Worm (Caenorhabditis elegans) whole organism, L3 larva: ENCODE measurements around the gene gap-1.

Source experiments
- R02D3.7 ChIP-seq: fragments of 150-350 bp; optimal IDR thresholded peaks from 2 replicates; lab custom pipeline; 2014; ENCODE audit warnings: missing biosample characterization, missing genetic modification characterization
- ZK546.5 ChIP-seq: sonication (generic microtip); optimal IDR thresholded peaks from 2 replicates; lab custom pipeline; 2017; ENCODE audit warnings: missing biosample characterization, missing genetic modification characterization
- aly-2 ChIP-seq: fragments of 150-350 bp; optimal IDR thresholded peaks from 2 replicates; lab custom pipeline; 2014; ENCODE audit warnings: missing biosample characterization, missing genetic modification characterization
- ama-1 ChIP-seq: fragments of 150-350 bp; optimal IDR thresholded peaks from 2 replicates; lab custom pipeline; 2018
- ceh-16 ChIP-seq: sonication (generic microtip); optimal IDR thresholded peaks from 2 replicates; lab custom pipeline; 2017; ENCODE audit warnings: missing biosample characterization, missing genetic modification characterization
- ceh-28 ChIP-seq: fragments of 150-350 bp; optimal IDR thresholded peaks from 2 replicates; lab custom pipeline; 2014; ENCODE audit warnings: missing biosample characterization, missing genetic modification reagents, missing genetic modification characterization
- ceh-82 ChIP-seq: fragments of 150-350 bp; optimal IDR thresholded peaks from 2 replicates; lab custom pipeline; 2014; ENCODE audit warnings: missing biosample characterization, missing genetic modification characterization
- daf-12 ChIP-seq: fragments of 150-350 bp; optimal IDR thresholded peaks from 2 replicates; lab custom pipeline; 2014; ENCODE audit warnings: missing biosample characterization, missing genetic modification reagents, missing genetic modification characterization
- egl-5 ChIP-seq: fragments of 150-350 bp; optimal IDR thresholded peaks from 2 replicates; lab custom pipeline; 2017; ENCODE audit warnings: missing biosample characterization, missing genetic modification reagents, missing genetic modification characterization, inconsistent platforms
- elt-1 ChIP-seq: fragments of 150-350 bp; optimal IDR thresholded peaks from 2 replicates; lab custom pipeline; 2014; ENCODE audit warnings: missing biosample characterization, missing genetic modification characterization
- elt-2 ChIP-seq: sonication (generic microtip); optimal IDR thresholded peaks from 2 replicates; lab custom pipeline; 2016; ENCODE audit warnings: missing genetic modification reagents, mild to moderate bottlenecking, missing genetic modification characterization, missing compliant biosample characterization
- elt-3 ChIP-seq, 3 experiments: fragments of 150-350 bp in 1 of 3; sonication (generic microtip) in 2 of 3; optimal IDR thresholded peaks; 2 replicates in 2 of 3; 4 replicates in 1 of 3; lab custom pipeline; 2014 to 2017; ENCODE audit warnings: missing biosample characterization in 3 of 3, missing genetic modification characterization in 3 of 3
- eor-1 ChIP-seq, 2 experiments: fragments of 150-350 bp; optimal IDR thresholded peaks; 2 replicates each; lab custom pipeline; 2014 to 2018; ENCODE audit warnings: missing biosample characterization in 2 of 2, missing genetic modification characterization in 2 of 2
- fkh-10 ChIP-seq: sonication (generic microtip); optimal IDR thresholded peaks from 2 replicates; lab custom pipeline; 2017; ENCODE audit warnings: missing biosample characterization, missing genetic modification reagents, missing genetic modification characterization
- fkh-2 ChIP-seq: fragments of 150-350 bp; optimal IDR thresholded peaks from 2 replicates; lab custom pipeline; 2014; ENCODE audit warnings: missing biosample characterization, missing genetic modification reagents, missing genetic modification characterization
- fos-1 ChIP-seq: fragments of 150-350 bp; optimal IDR thresholded peaks from 2 replicates; lab custom pipeline; 2014; ENCODE audit warnings: missing biosample characterization, missing genetic modification characterization
- jun-1 ChIP-seq: fragments of 150-350 bp; optimal IDR thresholded peaks from 2 replicates; lab custom pipeline; 2014; ENCODE audit warnings: missing biosample characterization, missing genetic modification reagents, missing genetic modification characterization
- lin-15B ChIP-seq: fragments of 150-350 bp; optimal IDR thresholded peaks from 2 replicates; lab custom pipeline; 2014; ENCODE audit warnings: missing biosample characterization, missing genetic modification characterization
- lsy-12 ChIP-seq: sonication (generic microtip); optimal IDR thresholded peaks from 2 replicates; lab custom pipeline; 2016; ENCODE audit warnings: mild to moderate bottlenecking, missing genetic modification characterization, missing compliant biosample characterization
- mdl-1 ChIP-seq: fragments of 150-350 bp; optimal IDR thresholded peaks from 2 replicates; lab custom pipeline; 2014; ENCODE audit warnings: missing biosample characterization, missing genetic modification characterization
- mml-1 ChIP-seq: fragments of 150-350 bp; sonication (generic microtip); optimal IDR thresholded peaks from 3 replicates; lab custom pipeline; 2014; ENCODE audit warnings: missing biosample characterization, missing genetic modification characterization
- nfya-1 ChIP-seq: sonication (generic microtip); optimal IDR thresholded peaks from 2 replicates; lab custom pipeline; 2017; ENCODE audit warnings: missing genetic modification characterization, mild to moderate bottlenecking, missing compliant biosample characterization, antibody characterized with exemption, moderate library complexity; ENCODE audit not compliant: insufficient read depth
- nhr-12 ChIP-seq: fragments of 150-350 bp; optimal IDR thresholded peaks from 2 replicates; lab custom pipeline; 2014; ENCODE audit warnings: missing biosample characterization, missing genetic modification characterization
- nhr-23 ChIP-seq: fragments of 150-350 bp; optimal IDR thresholded peaks from 2 replicates; lab custom pipeline; 2014; ENCODE audit warnings: missing biosample characterization, missing genetic modification reagents, missing genetic modification characterization
- nhr-237 ChIP-seq: fragments of 150-350 bp; optimal IDR thresholded peaks from 2 replicates; lab custom pipeline; 2014; ENCODE audit warnings: missing biosample characterization, missing genetic modification characterization
- nhr-25 ChIP-seq: sonication (generic microtip); optimal IDR thresholded peaks from 2 replicates; lab custom pipeline; 2017; ENCODE audit warnings: missing biosample characterization, missing genetic modification characterization
- nhr-28 ChIP-seq: fragments of 150-350 bp; optimal IDR thresholded peaks from 2 replicates; lab custom pipeline; 2014; ENCODE audit warnings: missing biosample characterization, missing genetic modification characterization
- nhr-43 ChIP-seq: sonication (generic microtip); optimal IDR thresholded peaks from 2 replicates; lab custom pipeline; 2016; ENCODE audit warnings: mild to moderate bottlenecking, missing genetic modification characterization, missing compliant biosample characterization; ENCODE audit not compliant: poor library complexity, severe bottlenecking
- nhr-67 ChIP-seq: fragments of 150-350 bp; optimal IDR thresholded peaks from 2 replicates; lab custom pipeline; 2014; ENCODE audit warnings: missing biosample characterization, missing genetic modification characterization
- nhr-76 ChIP-seq: fragments of 150-350 bp; sonication (generic microtip); optimal IDR thresholded peaks from 5 replicates; lab custom pipeline; 2014; ENCODE audit warnings: missing biosample characterization, missing genetic modification characterization
- nhr-77 ChIP-seq: fragments of 150-350 bp; optimal IDR thresholded peaks from 2 replicates; lab custom pipeline; 2014; ENCODE audit warnings: missing biosample characterization, missing genetic modification characterization
- pha-4 ChIP-seq: fragments of 150-350 bp; optimal IDR thresholded peaks from 2 replicates; lab custom pipeline; 2014; ENCODE audit warnings: missing biosample characterization, missing genetic modification reagents, missing genetic modification characterization
- pqm-1 ChIP-seq: fragments of 150-350 bp; optimal IDR thresholded peaks from 2 replicates; lab custom pipeline; 2017; ENCODE audit warnings: missing biosample characterization, missing genetic modification characterization, inconsistent platforms
- skn-1 ChIP-seq: fragments of 150-350 bp; optimal IDR thresholded peaks from 2 replicates; lab custom pipeline; 2014; ENCODE audit warnings: missing biosample characterization, missing genetic modification characterization
- snpc-4 ChIP-seq: fragments of 150-350 bp; optimal IDR thresholded peaks from 2 replicates; lab custom pipeline; 2014; ENCODE audit warnings: missing biosample characterization, missing genetic modification characterization
- tbx-2 ChIP-seq: sonication (generic microtip); optimal IDR thresholded peaks from 2 replicates; lab custom pipeline; 2016; ENCODE audit warnings: mild to moderate bottlenecking, missing genetic modification characterization, missing compliant biosample characterization
- unc-39 ChIP-seq: sonication (generic microtip); optimal IDR thresholded peaks from 4 replicates; lab custom pipeline; 2017; ENCODE audit warnings: missing biosample characterization, missing genetic modification characterization
- unc-62 ChIP-seq: fragments of 150-350 bp; sonication (generic microtip); optimal IDR thresholded peaks from 4 replicates; lab custom pipeline; 2014; ENCODE audit warnings: missing biosample characterization, missing genetic modification reagents, missing genetic modification characterization
- zag-1 ChIP-seq: fragments of 150-350 bp; optimal IDR thresholded peaks from 2 replicates; lab custom pipeline; 2014; ENCODE audit warnings: missing biosample characterization, missing genetic modification characterization
- ztf-11 ChIP-seq: fragments of 150-350 bp; optimal IDR thresholded peaks from 2 replicates; lab custom pipeline; 2014; ENCODE audit warnings: missing biosample characterization, missing genetic modification characterization

gap-1 gene

DNA sequence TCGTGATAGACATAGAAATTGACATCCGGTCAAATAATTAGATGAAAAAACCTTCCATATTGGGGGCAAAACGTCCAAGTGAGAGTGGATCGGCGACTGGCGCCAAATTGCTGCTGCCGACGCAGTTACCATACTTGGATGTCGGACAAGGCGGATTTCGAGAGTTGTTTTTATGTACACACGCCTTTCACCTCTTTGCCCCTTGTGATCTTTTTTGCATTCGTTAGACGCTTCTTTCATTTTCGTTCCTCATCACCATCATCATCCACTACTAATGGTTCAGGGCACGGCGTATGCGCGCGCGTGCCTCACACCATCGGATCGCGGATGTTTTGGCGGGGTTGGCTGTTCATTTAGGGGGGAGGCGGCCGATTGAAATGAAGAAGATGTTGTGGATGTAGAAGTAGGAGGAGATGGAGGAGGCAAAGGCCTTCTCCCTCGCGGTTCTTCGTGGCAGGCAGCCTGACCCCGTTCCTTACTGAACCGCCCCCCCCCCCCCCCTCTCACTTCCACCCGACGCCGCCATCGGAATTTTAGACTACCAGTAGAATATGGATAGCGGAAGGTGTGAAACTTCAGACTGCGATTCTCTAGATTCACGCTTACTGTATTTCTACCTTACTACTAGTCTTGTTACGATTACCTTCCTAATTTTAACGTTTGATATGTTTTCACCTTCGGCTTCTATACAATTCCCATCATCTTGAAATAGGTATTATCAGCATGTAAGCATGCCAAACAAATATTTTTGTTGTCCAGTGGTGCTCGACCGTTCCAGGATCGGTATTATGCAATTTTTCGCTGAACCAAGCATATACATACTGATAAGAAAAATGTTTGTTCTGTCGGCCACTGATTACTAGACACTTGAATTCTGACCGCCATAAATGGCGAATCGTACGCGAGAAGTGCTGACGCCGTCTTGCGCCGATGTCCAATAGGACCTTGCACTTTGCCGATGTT is 21.4 kb downstream of the gap-1 start:
- TF ChIP-seq nhr-23 (tag; lab: Kevin White, UChicago) (peak; percentile 27), elt-3 (tag; optimal IDR thresholded peaks at IDR 0.05; lab: Kevin White, UChicago) (no peak), aly-2 (tag; lab: Kevin White, UChicago) (no peak), fkh-2 (tag; lab: Kevin White, UChicago) (no peak), elt-2 (tag; lab: Kevin White, UChicago) (peak; percentile 13), nhr-25 (tag; lab: Kevin White, UChicago) (peak; percentile 41)

ce11 chrX:2214454-2214853 is 22.1 kb downstream of the gap-1 start:
- TF ChIP-seq nhr-23 (tag; lab: Kevin White, UChicago) (peak; percentile 77), snpc-4 (tag; lab: Kevin White, UChicago) (no peak), egl-5 (no peak)

ce11 chrX:2215108-2215507 is 22.8 kb downstream of the gap-1 start:
- peak in 2 of 3 experiments; percentile 76 to 86 for TF ChIP-seq elt-3 (tag; optimal IDR thresholded peaks at IDR 0.05; lab: Kevin White, UChicago)
- no peak for TF ChIP-seq nhr-23 (tag; lab: Kevin White, UChicago)
- TF ChIP-seq zag-1 (tag; lab: Kevin White, UChicago), result no peak
- no peak for TF ChIP-seq snpc-4 (tag; lab: Kevin White, UChicago)
- TF ChIP-seq fkh-2 (tag; lab: Kevin White, UChicago), result no peak
- no peak for TF ChIP-seq unc-39
- TF ChIP-seq unc-62 (GFP tag; lab: Kevin White, UChicago), result no peak
- peak; percentile 32 for TF ChIP-seq nhr-25 (tag; lab: Kevin White, UChicago)
- peak; percentile 43 for TF ChIP-seq nhr-43
- TF ChIP-seq daf-12, result no peak
- no peak for TF ChIP-seq ZK546.5 (tag; lab: Kevin White, UChicago)
- TF ChIP-seq pqm-1 (tag; lab: Kevin White, UChicago), result peak; percentile 1
- TF ChIP-seq elt-2 (tag; lab: Kevin White, UChicago), result peak; percentile 57
- TF ChIP-seq mdl-1, result peak; percentile 1
- peak; percentile 22 for TF ChIP-seq nfya-1 (tag; lab: Kevin White, UChicago)
- no peak for TF ChIP-seq lsy-12 (tag; lab: Kevin White, UChicago)
- peak; percentile 22 for TF ChIP-seq pha-4
- no peak for TF ChIP-seq nhr-237 (tag; lab: Kevin White, UChicago)
- TF ChIP-seq, all 47 proteins: peak for 8

DNA sequence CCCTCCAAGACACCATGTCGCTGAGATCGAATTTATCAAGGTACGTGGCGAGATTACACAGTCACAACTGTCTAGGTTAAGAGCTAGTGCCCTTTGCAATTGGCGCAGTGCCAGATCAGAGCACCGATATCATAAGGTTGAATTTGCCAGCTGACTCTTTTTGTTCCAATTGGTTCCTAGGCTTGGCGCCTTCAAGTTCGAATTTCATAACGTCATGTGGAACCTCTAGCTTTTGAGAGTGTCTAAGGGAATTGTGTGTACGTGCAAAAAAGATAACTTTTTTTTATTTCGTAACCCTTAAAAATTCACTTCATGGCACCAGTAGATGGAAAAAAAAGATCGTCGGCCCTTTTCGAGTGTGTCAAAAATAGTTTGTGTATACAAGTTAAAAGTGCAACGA is 23.9 kb downstream of the gap-1 start:
- TF ChIP-seq ama-1 (lab: Kevin White, UChicago) (no peak), lin-15B (no peak), ceh-28 (no peak), nhr-76 (tag; lab: Kevin White, UChicago) (no peak), fos-1 (tag; lab: Kevin White, UChicago) (no peak), zag-1 (tag; lab: Kevin White, UChicago) (no peak), ceh-16 (no peak), egl-5 (no peak)

DNA sequence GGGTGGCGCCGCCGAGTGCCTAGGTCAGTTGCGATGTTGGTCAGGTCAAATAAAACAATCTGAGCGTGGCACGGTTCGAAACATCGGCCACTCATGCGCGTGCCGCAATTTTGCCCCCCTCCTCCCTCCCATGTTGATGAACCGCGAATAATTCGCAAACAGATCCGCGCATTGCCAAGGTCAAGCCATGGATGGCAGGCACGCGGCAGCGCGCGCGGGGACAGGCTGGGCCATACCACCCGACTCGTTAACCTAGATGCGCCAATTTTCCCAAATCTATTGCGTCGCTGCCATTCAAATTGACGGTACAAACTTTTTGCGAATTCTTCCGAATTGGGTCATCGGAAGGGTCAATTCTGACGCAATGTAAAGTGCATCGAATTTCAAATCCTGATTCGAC is 24.4 kb downstream of the gap-1 start:
- TF ChIP-seq nhr-25 (tag; lab: Kevin White, UChicago), result peak; percentile 74
- no peak for TF ChIP-seq nhr-12 (tag; lab: Kevin White, UChicago)
- no peak for TF ChIP-seq zag-1 (tag; lab: Kevin White, UChicago)
- TF ChIP-seq snpc-4 (tag; lab: Kevin White, UChicago), result no peak
- no peak for TF ChIP-seq unc-39
- no peak for TF ChIP-seq ztf-11 (tag; lab: Kevin White, UChicago)
- TF ChIP-seq fkh-10 (GFP tag; lab: Kevin White, UChicago), result no peak
- TF ChIP-seq pqm-1 (tag; lab: Kevin White, UChicago), result no peak
- no peak for TF ChIP-seq nhr-77 (tag; lab: Kevin White, UChicago)
- TF ChIP-seq nhr-76 (tag; lab: Kevin White, UChicago), result no peak
- no peak for TF ChIP-seq elt-2 (tag; lab: Kevin White, UChicago)
- no peak for TF ChIP-seq R02D3.7 (tag; lab: Kevin White, UChicago)
- TF ChIP-seq jun-1 (tag; lab: Kevin White, UChicago), result no peak
- peak; percentile 0 for TF ChIP-seq lsy-12 (tag; lab: Kevin White, UChicago)
- TF ChIP-seq skn-1 (tag; lab: Kevin White, UChicago), result no peak
- TF ChIP-seq mml-1 (tag; lab: Kevin White, UChicago), result no peak
- TF ChIP-seq nhr-28, result no peak
- TF ChIP-seq ceh-82 (tag; lab: Kevin White, UChicago), result no peak
- TF ChIP-seq fkh-2 (tag; lab: Kevin White, UChicago), result no peak
- TF ChIP-seq mdl-1, result no peak
- peak; percentile 91 for TF ChIP-seq nhr-23 (tag; lab: Kevin White, UChicago)
- TF ChIP-seq nhr-67 (tag; lab: Kevin White, UChicago), result no peak
- no peak for TF ChIP-seq ceh-16
- no peak for TF ChIP-seq nfya-1 (tag; lab: Kevin White, UChicago)
- peak; percentile 17 for TF ChIP-seq pha-4
- peak; percentile 25 for TF ChIP-seq tbx-2 (tag; lab: Kevin White, UChicago)
- no peak for TF ChIP-seq daf-12
- no peak for TF ChIP-seq egl-5
- TF ChIP-seq lin-15B, result no peak
- no peak for TF ChIP-seq ZK546.5 (tag; lab: Kevin White, UChicago)
- TF ChIP-seq elt-1 (tag; lab: Kevin White, UChicago), result no peak
- TF ChIP-seq fos-1 (tag; lab: Kevin White, UChicago), result no peak
- TF ChIP-seq eor-1 (tag; optimal IDR thresholded peaks at IDR 0.05; lab: Kevin White, UChicago), result no peak
